Fruit fly (Drosophila melanogaster): ENCODE data around the gene CG31463.
A peak's percentile ranks its signal among the peaks of the same experiment; 100 is the strongest.

CG31463 gene

DNA sequence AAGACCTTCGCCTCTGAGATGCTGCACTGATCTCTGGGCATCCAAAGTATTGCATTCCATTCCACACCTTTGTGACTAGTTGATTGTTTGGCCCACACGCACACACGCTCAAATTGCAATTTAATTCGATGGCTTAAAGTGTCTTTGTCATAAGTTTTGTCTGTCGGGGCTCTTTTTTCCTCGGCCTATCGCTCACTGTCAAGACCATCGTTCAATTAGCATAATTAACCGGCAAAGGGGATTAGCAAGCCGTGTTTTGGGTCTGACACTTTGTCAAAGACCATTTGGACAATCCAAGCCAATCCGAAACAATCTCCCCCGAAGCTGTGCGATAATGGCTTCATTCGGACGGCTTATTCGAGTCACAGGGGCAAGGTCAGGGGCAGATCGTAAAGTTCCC is 37.8 kb upstream of the CG31463 start:
- TF ChIP-seq cic (GFP tag; optimal IDR thresholded peaks at IDR 0.05), result no peak
- TF ChIP-seq CG7045 (GFP tag; optimal IDR thresholded peaks at IDR 0.05), result no peak
- TF ChIP-seq CG12768 (GFP tag; optimal IDR thresholded peaks at IDR 0.05), result no peak
- TF ChIP-seq ovo (GFP tag; optimal IDR thresholded peaks at IDR 0.05), result no peak
- TF ChIP-seq CG14711 (tag; optimal IDR thresholded peaks at IDR 0.05), result no peak
- no peak for TF ChIP-seq CG11617 (GFP tag; optimal IDR thresholded peaks at IDR 0.05)
- no peak for TF ChIP-seq Mnt (GFP tag; optimal IDR thresholded peaks at IDR 0.05)
- TF ChIP-seq CG7101 (tag; optimal IDR thresholded peaks at IDR 0.05), result no peak
- TF ChIP-seq bab1 (GFP tag; optimal IDR thresholded peaks at IDR 0.05), result no peak

DNA sequence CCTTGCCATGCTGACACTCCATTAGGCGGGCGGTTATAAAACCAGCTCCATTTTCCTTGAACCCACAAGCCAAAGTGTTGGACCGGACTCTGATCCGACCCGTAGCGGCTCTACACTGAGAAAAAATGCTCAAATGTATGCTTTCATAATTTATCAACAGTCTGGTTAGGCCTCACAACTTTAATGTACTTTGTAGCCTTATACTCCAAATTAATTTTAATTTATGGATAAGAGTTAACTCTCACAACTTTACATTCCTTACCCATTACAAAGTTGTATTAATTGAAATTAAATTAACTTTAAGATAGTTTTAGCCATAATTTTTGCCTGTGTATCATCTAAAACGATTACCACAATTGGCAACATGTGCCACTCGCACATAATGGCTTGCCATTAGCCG is 36.1 kb upstream of the CG31463 start:
- TF ChIP-seq cnc (optimal IDR thresholded peaks at IDR 0.05) (no peak), bab1 (GFP tag; optimal IDR thresholded peaks at IDR 0.05) (no peak), pad (GFP tag; optimal IDR thresholded peaks at IDR 0.05) (no peak), CG12768 (GFP tag; optimal IDR thresholded peaks at IDR 0.05) (no peak), toe (GFP tag; optimal IDR thresholded peaks at IDR 0.05) (no peak), CG11617 (GFP tag; optimal IDR thresholded peaks at IDR 0.05) (no peak), CG33017 (tag; optimal IDR thresholded peaks at IDR 0.05) (no peak), Clk (GFP tag; optimal IDR thresholded peaks at IDR 0.05) (no peak), CG7101 (tag; optimal IDR thresholded peaks at IDR 0.05) (no peak), cic (GFP tag; optimal IDR thresholded peaks at IDR 0.05) (no peak), CG1620 (GFP tag; optimal IDR thresholded peaks at IDR 0.05) (no peak), Crg-1 (GFP tag; optimal IDR thresholded peaks at IDR 0.05) (no peak), CG5204 (GFP tag; optimal IDR thresholded peaks at IDR 0.05) (no peak), tj (GFP tag; optimal IDR thresholded peaks at IDR 0.05) (no peak), kay (GFP tag; ENCODE audit: borderline replicate concordance) (no peak), Mnt (GFP tag; optimal IDR thresholded peaks at IDR 0.05) (no peak), Hr96 (GFP tag; optimal IDR thresholded peaks at IDR 0.05) (no peak), CG7045 (GFP tag; optimal IDR thresholded peaks at IDR 0.05) (no peak), CG14711 (tag; optimal IDR thresholded peaks at IDR 0.05) (no peak), ovo (GFP tag; optimal IDR thresholded peaks at IDR 0.05) (no peak)

DNA sequence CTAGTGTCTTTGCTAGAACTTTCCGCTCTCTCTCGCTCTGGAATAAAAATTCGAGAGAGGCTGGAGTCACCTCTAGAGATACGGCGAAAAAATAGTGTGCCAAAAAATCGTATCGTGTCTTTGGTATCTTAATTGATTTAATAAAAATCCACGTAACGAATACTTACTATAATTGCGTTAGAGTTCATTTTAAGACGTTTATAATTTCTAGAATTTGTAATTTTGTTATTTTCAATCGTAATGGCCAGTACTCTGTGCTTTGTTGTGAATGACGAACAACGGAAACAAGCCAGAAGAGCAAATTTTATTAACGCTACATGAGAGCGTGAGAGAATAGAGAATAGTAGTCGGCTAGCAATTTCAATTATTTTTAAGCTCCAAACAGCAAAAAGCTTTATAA is 30.5 kb upstream of the CG31463 start:
- TF ChIP-seq CG11617 (GFP tag; optimal IDR thresholded peaks at IDR 0.05) (no peak), Clk (GFP tag; optimal IDR thresholded peaks at IDR 0.05) (no peak), CG33017 (tag; optimal IDR thresholded peaks at IDR 0.05) (peak; percentile 4), Hr96 (GFP tag; optimal IDR thresholded peaks at IDR 0.05) (no peak), ovo (GFP tag; optimal IDR thresholded peaks at IDR 0.05) (peak; percentile 8), CG12768 (GFP tag; optimal IDR thresholded peaks at IDR 0.05) (no peak), tj (GFP tag; optimal IDR thresholded peaks at IDR 0.05) (no peak), cnc (optimal IDR thresholded peaks at IDR 0.05) (no peak), CG7101 (tag; optimal IDR thresholded peaks at IDR 0.05) (no peak), toe (GFP tag; optimal IDR thresholded peaks at IDR 0.05) (no peak), CG5204 (GFP tag; optimal IDR thresholded peaks at IDR 0.05) (no peak), Mnt (GFP tag; optimal IDR thresholded peaks at IDR 0.05) (no peak), kay (GFP tag; ENCODE audit: borderline replicate concordance) (peak; percentile 92)

DNA sequence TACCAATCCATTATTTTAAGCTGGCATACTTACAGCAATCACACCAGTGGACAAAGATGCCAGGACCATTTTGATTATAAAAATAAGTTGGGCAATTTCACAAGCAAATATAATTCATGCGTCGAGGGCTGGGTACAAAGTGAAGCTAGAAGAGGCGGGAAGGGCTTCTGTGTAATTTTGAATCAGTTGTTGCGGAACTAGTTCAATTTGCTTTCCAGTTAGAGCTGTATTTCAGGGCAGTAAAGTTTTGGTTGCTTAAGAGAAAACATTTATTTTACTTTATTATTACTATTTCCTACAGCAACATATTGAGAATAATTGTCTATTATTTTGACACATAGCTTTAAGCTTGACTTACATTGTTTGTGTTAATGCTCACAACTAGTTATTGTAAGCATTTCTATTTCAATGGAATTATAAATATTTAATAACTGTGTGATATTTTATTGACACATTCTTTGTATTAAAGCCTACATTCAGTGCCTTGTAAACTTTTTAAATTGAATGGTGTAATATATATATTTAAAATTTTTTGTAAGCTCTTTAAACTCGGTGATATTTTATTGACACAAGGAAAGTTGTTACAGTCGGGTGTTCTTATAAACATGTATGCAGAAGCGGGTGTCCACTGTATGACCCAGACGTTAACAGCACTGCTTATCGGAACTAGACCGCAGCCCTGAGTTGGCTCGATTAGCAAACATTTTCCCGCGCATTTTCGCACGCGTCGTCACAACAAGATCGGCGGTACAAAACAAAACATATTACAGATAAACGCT is 27.6 kb upstream of the CG31463 start, which contains the start of the genes RPA1 and Mcm2:
TSS of gene RPA1 (minus strand) at position 150 of the 779 bp plus-strand sequence.
TSS of gene Mcm2 (plus strand) at position 669 of the 779 bp plus-strand sequence.
- TF ChIP-seq tj (GFP tag; optimal IDR thresholded peaks at IDR 0.05), result peak; percentile 53
- TF ChIP-seq CG5204 (GFP tag; optimal IDR thresholded peaks at IDR 0.05), result peak; percentile 69
- TF ChIP-seq CG11617 (GFP tag; optimal IDR thresholded peaks at IDR 0.05), result peak; percentile 84
- peak; percentile 44 for TF ChIP-seq Crg-1 (GFP tag; optimal IDR thresholded peaks at IDR 0.05)
- TF ChIP-seq CG33017 (tag; optimal IDR thresholded peaks at IDR 0.05), result peak; percentile 73
- TF ChIP-seq kay (GFP tag; ENCODE audit: borderline replicate concordance), result no peak
- no peak for TF ChIP-seq Clk (GFP tag; optimal IDR thresholded peaks at IDR 0.05)
- no peak for TF ChIP-seq cic (GFP tag; optimal IDR thresholded peaks at IDR 0.05)
- peak; percentile 79 for TF ChIP-seq toe (GFP tag; optimal IDR thresholded peaks at IDR 0.05)
- TF ChIP-seq CG7045 (GFP tag; optimal IDR thresholded peaks at IDR 0.05), result peak; percentile 70
- TF ChIP-seq Hr96 (GFP tag; optimal IDR thresholded peaks at IDR 0.05), result peak; percentile 47
- peak; percentile 77 for TF ChIP-seq CG7101 (tag; optimal IDR thresholded peaks at IDR 0.05)
- TF ChIP-seq bab1 (GFP tag; optimal IDR thresholded peaks at IDR 0.05), result peak; percentile 51
- TF ChIP-seq pad (GFP tag; optimal IDR thresholded peaks at IDR 0.05), result peak; percentile 68
- peak; percentile 86 for TF ChIP-seq CG12768 (GFP tag; optimal IDR thresholded peaks at IDR 0.05)
- TF ChIP-seq cnc (optimal IDR thresholded peaks at IDR 0.05), result no peak
- peak; percentile 68 for TF ChIP-seq CG1620 (GFP tag; optimal IDR thresholded peaks at IDR 0.05)
- TF ChIP-seq ovo (GFP tag; optimal IDR thresholded peaks at IDR 0.05), result peak; percentile 64
- TF ChIP-seq Mnt (GFP tag; optimal IDR thresholded peaks at IDR 0.05), result peak; percentile 63
- peak; percentile 66 for TF ChIP-seq CG14711 (tag; optimal IDR thresholded peaks at IDR 0.05)

DNA sequence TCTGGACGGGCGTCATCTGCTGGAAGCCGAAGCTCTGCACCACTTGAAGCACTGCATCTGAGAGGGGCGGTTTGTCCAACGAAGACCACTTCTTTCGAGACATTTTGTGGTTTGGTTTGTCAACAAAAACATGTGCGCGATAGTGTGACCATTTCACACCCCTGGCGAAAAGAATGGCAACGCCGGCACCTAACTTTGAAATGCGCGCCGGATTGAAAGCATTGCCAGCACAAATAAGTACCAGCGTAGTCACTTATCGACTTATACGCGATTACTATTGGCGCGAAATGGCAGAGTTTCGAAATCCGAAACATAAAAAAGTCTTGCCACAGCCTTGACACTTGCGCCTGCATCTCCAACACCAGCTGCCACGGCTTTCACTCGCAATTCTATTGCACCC is 22.4 kb upstream of the CG31463 start, which contains the start of gene CG9630:
TSS of gene CG9630 (minus strand) at position 157 of the 400 bp plus-strand sequence.
- peak; percentile 56 for TF ChIP-seq bab1 (GFP tag; optimal IDR thresholded peaks at IDR 0.05)
- TF ChIP-seq ovo (GFP tag; optimal IDR thresholded peaks at IDR 0.05), result no peak
- no peak for TF ChIP-seq CG1620 (GFP tag; optimal IDR thresholded peaks at IDR 0.05)
- peak; percentile 100 for TF ChIP-seq Mnt (GFP tag; optimal IDR thresholded peaks at IDR 0.05)
- peak; percentile 4 for TF ChIP-seq CG7101 (tag; optimal IDR thresholded peaks at IDR 0.05)
- TF ChIP-seq CG14711 (tag; optimal IDR thresholded peaks at IDR 0.05), result no peak
